Fruit fly (Drosophila melanogaster): ENCODE data around the gene CG33689.

Gene CG33689

dm6 chr3L:16228659-16229205, 28.7 kb downstream of the CG33689 start, which contains the start of gene Tmx3 (continued):
- peak; percentile 88 for TF ChIP-seq ttk (GFP tag; IDR thresholded peaks at IDR 0.05)
- TF ChIP-seq CG7987 (GFP tag; optimal IDR thresholded peaks at IDR 0.05): no peak
- no peak for TF ChIP-seq HmgD (GFP tag; optimal IDR thresholded peaks at IDR 0.05)
- TF ChIP-seq Opbp (GFP tag; IDR thresholded peaks at IDR 0.05; ENCODE audit: partially characterized antibody): no peak
- TF ChIP-seq Hmx (GFP tag; optimal IDR thresholded peaks at IDR 0.05): no peak
- TF ChIP-seq nau (GFP tag; optimal IDR thresholded peaks at IDR 0.05): peak; percentile 39
- TF ChIP-seq Meics (GFP tag; optimal IDR thresholded peaks at IDR 0.05): peak; percentile 88
- peak; percentile 94 for TF ChIP-seq CG14441 (GFP tag; IDR thresholded peaks at IDR 0.05)
- TF ChIP-seq CG11093 (GFP tag; IDR thresholded peaks at IDR 0.05): peak; percentile 85
- TF ChIP-seq Camta (GFP tag; optimal IDR thresholded peaks at IDR 0.05): peak; percentile 20

DNA sequence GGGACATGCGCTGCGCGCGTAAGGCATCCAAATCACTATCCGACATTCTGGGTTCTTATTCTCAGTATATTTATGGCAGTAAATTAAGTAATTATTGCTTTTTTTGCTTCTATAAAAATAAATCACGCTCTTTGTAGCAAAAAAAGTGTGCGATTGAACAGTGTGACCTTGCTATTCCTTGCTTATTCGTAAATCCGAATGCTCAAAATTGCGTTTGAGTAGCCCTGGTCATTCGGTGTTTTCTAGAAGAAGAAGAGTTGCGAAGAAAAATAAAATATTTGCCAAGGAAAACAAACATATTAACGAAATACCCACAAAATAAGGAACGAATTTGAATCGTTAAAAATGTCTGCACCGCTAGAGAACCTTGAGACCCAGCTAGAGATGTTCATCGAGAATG, 31.8 kb downstream of the CG33689 start, which contains the start of the genes PDCD-5 and MED10:
PDCD-5 (minus strand) TSS at position 182 of the 400 bp plus-strand sequence.
MED10 (plus strand) TSS at position 228 of the 400 bp plus-strand sequence.
- TF ChIP-seq Stat92E (GFP tag; optimal IDR thresholded peaks at IDR 0.05): no peak
- no peak for TF ChIP-seq Hey (tag; optimal IDR thresholded peaks at IDR 0.05)
- TF ChIP-seq ato (GFP tag; IDR thresholded peaks at IDR 0.05; ENCODE audit: partially characterized antibody): no peak
- TF ChIP-seq H15 (GFP tag; IDR thresholded peaks at IDR 0.05): no peak
- no peak for TF ChIP-seq CG1792 (GFP tag; optimal IDR thresholded peaks at IDR 0.05)
- no peak for TF ChIP-seq lov (optimal IDR thresholded peaks at IDR 0.05)
- no peak for TF ChIP-seq lov (GFP tag; IDR thresholded peaks at IDR 0.05)
- no peak for TF ChIP-seq CG3163 (GFP tag; optimal IDR thresholded peaks at IDR 0.05)
- no peak for TF ChIP-seq CG12219 (GFP tag; optimal IDR thresholded peaks at IDR 0.05)
- no peak for TF ChIP-seq CG14014 (GFP tag; IDR thresholded peaks at IDR 0.05)
- TF ChIP-seq CG7745 (tag; optimal IDR thresholded peaks at IDR 0.05): no peak
- TF ChIP-seq CG14441 (GFP tag; IDR thresholded peaks at IDR 0.05): no peak
- no peak for TF ChIP-seq Neu2 (GFP tag; optimal IDR thresholded peaks at IDR 0.05; ENCODE audit: borderline replicate concordance)
- TF ChIP-seq slp2 (GFP tag; optimal IDR thresholded peaks at IDR 0.05): no peak
- peak; percentile 69 for TF ChIP-seq CG3995 (GFP tag; optimal IDR thresholded peaks at IDR 0.05)
- no peak for TF ChIP-seq CG4854 (GFP tag; optimal IDR thresholded peaks at IDR 0.05)
- TF ChIP-seq NFAT (GFP tag; IDR thresholded peaks at IDR 0.05): no peak
- TF ChIP-seq CG33557 (GFP tag; optimal IDR thresholded peaks at IDR 0.05): no peak
- no peak for TF ChIP-seq hth (optimal IDR thresholded peaks at IDR 0.05)
- no peak for TF ChIP-seq eve (GFP tag; optimal IDR thresholded peaks at IDR 0.05)
- no peak for TF ChIP-seq corto (GFP tag; optimal IDR thresholded peaks at IDR 0.05)
- no peak for TF ChIP-seq Tbp (GFP tag; optimal IDR thresholded peaks at IDR 0.05)
- no peak for TF ChIP-seq CG6175 (GFP tag; IDR thresholded peaks at IDR 0.05)
- TF ChIP-seq CG4730 (GFP tag; IDR thresholded peaks at IDR 0.05): no peak
- no peak for TF ChIP-seq insv (GFP tag; optimal IDR thresholded peaks at IDR 0.05)
- no peak for TF ChIP-seq CG17612 (GFP tag; IDR thresholded peaks at IDR 0.05)
- no peak for TF ChIP-seq fd64A (GFP tag; optimal IDR thresholded peaks at IDR 0.05)
- no peak for TF ChIP-seq gce (GFP tag; IDR thresholded peaks at IDR 0.05)
- TF ChIP-seq D19A (tag; optimal IDR thresholded peaks at IDR 0.05): no peak
- TF ChIP-seq wdn (GFP tag; IDR thresholded peaks at IDR 0.05): no peak
- TF ChIP-seq amos (GFP tag; IDR thresholded peaks at IDR 0.05; ENCODE audit: partially characterized antibody): peak; percentile 43
- peak; percentile 55 for TF ChIP-seq CG7987 (GFP tag; optimal IDR thresholded peaks at IDR 0.05)
- peak; percentile 54 for TF ChIP-seq CTCF (GFP tag; optimal IDR thresholded peaks at IDR 0.05)
- no peak for TF ChIP-seq CG6765 (GFP tag; optimal IDR thresholded peaks at IDR 0.05)
- no peak for TF ChIP-seq gsb (GFP tag; IDR thresholded peaks at IDR 0.05)
- TF ChIP-seq CG2889 (GFP tag; IDR thresholded peaks at IDR 0.05): no peak
- no peak for TF ChIP-seq CG12071 (GFP tag; optimal IDR thresholded peaks at IDR 0.05)
- no peak for TF ChIP-seq CG8281 (tag; optimal IDR thresholded peaks at IDR 0.05)
- TF ChIP-seq CG12659 (GFP tag; optimal IDR thresholded peaks at IDR 0.05): peak; percentile 60
- no peak for TF ChIP-seq zfh1 (GFP tag; IDR thresholded peaks at IDR 0.05)
- no peak for TF ChIP-seq CG31441 (GFP tag; IDR thresholded peaks at IDR 0.05)
- TF ChIP-seq CG31224 (GFP tag; IDR thresholded peaks at IDR 0.05): no peak
- TF ChIP-seq pb (GFP tag; optimal IDR thresholded peaks at IDR 0.05): no peak
